Fruit fly (Drosophila melanogaster): Measurements from ENCODE around the gene CG13926.

The CG13926 gene

DNA sequence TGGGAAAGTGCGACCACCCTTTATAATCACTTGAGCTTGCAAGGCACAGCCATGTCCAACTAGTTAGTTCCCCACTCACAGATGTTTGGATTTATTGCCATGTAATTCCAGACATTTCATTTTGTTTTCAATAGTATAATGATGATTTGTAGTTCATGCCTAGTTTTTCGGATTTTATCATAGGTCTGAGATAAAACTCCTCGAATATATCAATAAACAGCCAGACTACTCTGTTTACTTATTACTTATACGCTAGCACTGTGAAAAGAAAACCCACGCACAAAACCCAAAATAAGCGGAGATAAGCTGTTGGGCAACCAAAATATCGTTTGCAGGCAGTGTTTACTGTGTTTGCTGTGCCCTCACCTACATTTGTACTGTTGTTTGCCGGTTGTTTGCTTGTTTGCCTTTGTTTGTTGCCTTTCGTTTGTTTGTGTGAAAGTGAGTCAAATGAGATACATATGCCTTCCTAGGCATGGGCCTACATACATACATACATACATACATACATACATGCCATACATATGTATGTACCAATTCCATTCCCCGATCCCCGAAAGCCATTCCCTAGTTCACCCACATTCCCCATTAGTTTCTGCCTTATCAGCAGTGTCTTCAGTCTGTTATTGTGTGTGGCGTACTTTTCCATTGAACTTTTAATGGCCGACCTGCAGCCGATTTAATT, 38.6 kb downstream of the CG13926 start (continued):
- TF ChIP-seq CG6808 (GFP tag; optimal IDR thresholded peaks at IDR 0.05): no peak
- peak; percentile 60 for TF ChIP-seq CG32006 (GFP tag; optimal IDR thresholded peaks at IDR 0.05)
- TF ChIP-seq CG4318 (GFP tag; optimal IDR thresholded peaks at IDR 0.05): no peak
- TF ChIP-seq CG11762 (GFP tag; optimal IDR thresholded peaks at IDR 0.05; ENCODE audit: insufficient read depth): peak; percentile 10
- no peak for TF ChIP-seq Gug (GFP tag; IDR thresholded peaks at IDR 0.05)
- no peak for TF ChIP-seq CG16779 (tag; optimal IDR thresholded peaks at IDR 0.05)
- no peak for TF ChIP-seq topi (GFP tag; optimal IDR thresholded peaks at IDR 0.05)
- peak; percentile 18 for TF ChIP-seq Hr39 (GFP tag; optimal IDR thresholded peaks at IDR 0.05)
- no peak for TF ChIP-seq CG11902 (GFP tag; optimal IDR thresholded peaks at IDR 0.05)
- TF ChIP-seq Eip93F (GFP tag; optimal IDR thresholded peaks at IDR 0.05): no peak
- no peak for TF ChIP-seq CG6276 (GFP tag; optimal IDR thresholded peaks at IDR 0.05)
- TF ChIP-seq net (GFP tag; optimal IDR thresholded peaks at IDR 0.05): peak; percentile 22
- peak; percentile 37 for TF ChIP-seq Sox102F (GFP tag; optimal IDR thresholded peaks at IDR 0.05)
- TF ChIP-seq CG34406 (GFP tag; optimal IDR thresholded peaks at IDR 0.05): peak; percentile 41
- peak; percentile 15 for TF ChIP-seq dac (GFP tag; optimal IDR thresholded peaks at IDR 0.05)
- no peak for TF ChIP-seq Sox15 (GFP tag; optimal IDR thresholded peaks at IDR 0.05)
- no peak for TF ChIP-seq Ets21C (GFP tag; optimal IDR thresholded peaks at IDR 0.05)
- peak; percentile 15 for TF ChIP-seq CG31627 (GFP tag; optimal IDR thresholded peaks at IDR 0.05)
- peak; percentile 34 for TF ChIP-seq CG8632 (GFP tag; optimal IDR thresholded peaks at IDR 0.05)
- TF ChIP-seq Eip75B (GFP tag; optimal IDR thresholded peaks at IDR 0.05): peak; percentile 56
- no peak for TF ChIP-seq dsx (GFP tag; optimal IDR thresholded peaks at IDR 0.05; ENCODE audit: poor library complexity, severe bottlenecking)
- TF ChIP-seq Eip78C (GFP tag): peak; percentile 64
- TF ChIP-seq CG10669 (GFP tag; optimal IDR thresholded peaks at IDR 0.05): peak; percentile 39
- peak in 1 of 2 experiments; percentile 16 for TF ChIP-seq salr (GFP tag; optimal IDR thresholded peaks at IDR 0.05)
- no peak for TF ChIP-seq Smox (GFP tag; optimal IDR thresholded peaks at IDR 0.05)
- peak; percentile 53 for TF ChIP-seq Hr4 (GFP tag; optimal IDR thresholded peaks at IDR 0.05)

DNA sequence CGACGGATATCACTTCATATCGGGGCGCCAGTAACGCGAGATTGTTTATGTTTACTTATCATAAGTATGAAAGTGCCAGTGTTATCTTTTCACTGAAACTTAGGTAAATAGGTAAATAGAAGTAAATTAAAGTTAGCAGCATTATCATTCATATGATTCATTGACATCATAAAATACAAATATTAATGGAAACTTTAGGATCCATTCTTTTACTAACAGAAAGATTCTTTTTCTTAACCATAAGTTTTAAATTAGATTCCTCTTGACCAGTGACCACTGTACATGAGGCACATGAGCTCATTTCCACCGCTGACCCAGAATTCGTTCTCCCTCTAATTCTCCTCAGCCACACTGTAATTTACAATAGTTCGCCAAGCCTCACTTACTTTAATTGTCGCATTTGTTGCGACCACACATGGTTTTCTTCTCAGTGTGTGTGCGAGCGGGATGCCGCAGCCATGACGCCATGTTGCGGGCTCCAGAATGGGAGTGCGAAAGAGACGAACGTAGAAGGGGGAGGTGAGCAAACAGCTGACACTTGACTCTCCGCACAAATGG, 39.5 kb downstream of the CG13926 start:
- TF ChIP-seq Eip78C (GFP tag) (peak; percentile 52), CG6163 (GFP tag; IDR thresholded peaks at IDR 0.05) (peak; percentile 33; the same call in 1 of the 3 replicates), Ets21C (GFP tag; optimal IDR thresholded peaks at IDR 0.05) (no peak), achi (GFP tag; optimal IDR thresholded peaks at IDR 0.05) (peak; percentile 19), CG8119 (GFP tag; IDR thresholded peaks at IDR 0.05) (0 out of 3 replicates have a peak, but pooled peaks have one; percentile 16), Hr4 (GFP tag; optimal IDR thresholded peaks at IDR 0.05) (peak; percentile 1), fkh (GFP tag; optimal IDR thresholded peaks at IDR 0.05) (peak; percentile 64), CG11902 (GFP tag; optimal IDR thresholded peaks at IDR 0.05) (no peak), CG3919 (GFP tag; optimal IDR thresholded peaks at IDR 0.05) (peak; percentile 5), svp (GFP tag) (peak; percentile 61)

DNA sequence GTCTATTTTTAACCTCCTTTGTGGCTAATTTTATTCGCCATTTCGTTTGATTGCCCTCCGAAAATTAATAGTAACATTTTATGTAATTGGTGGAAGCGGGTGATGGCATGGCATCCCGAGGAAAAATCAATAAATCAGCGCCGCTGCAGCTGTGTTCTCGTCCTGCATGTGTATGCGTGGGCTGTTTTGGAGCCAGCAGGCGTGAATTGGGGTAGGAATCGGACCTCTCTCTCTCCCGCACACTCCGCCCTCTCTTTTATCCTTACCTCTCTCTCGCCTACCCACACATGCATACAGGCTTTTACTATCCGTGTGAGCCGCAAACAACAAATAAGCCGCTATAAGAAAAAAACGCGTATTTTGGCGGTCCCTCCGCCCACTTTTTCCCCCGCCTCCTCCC, 40.6 kb downstream of the CG13926 start:
- TF ChIP-seq eg (GFP tag; IDR thresholded peaks at IDR 0.05) (0 out of 3 replicates have a peak, but pooled peaks have one; percentile 26), CG6163 (GFP tag; IDR thresholded peaks at IDR 0.05) (no peak), CG10669 (GFP tag; optimal IDR thresholded peaks at IDR 0.05) (no peak), dac (GFP tag; optimal IDR thresholded peaks at IDR 0.05) (no peak), CG8119 (GFP tag; IDR thresholded peaks at IDR 0.05) (no peak), CG8632 (GFP tag; optimal IDR thresholded peaks at IDR 0.05) (no peak), CG6854 (GFP tag; optimal IDR thresholded peaks at IDR 0.05) (no peak), CG31627 (GFP tag; optimal IDR thresholded peaks at IDR 0.05) (no peak)
